Fruit fly (Drosophila melanogaster): Measurements from ENCODE around the gene CG5646.

CG5646 gene

DNA sequence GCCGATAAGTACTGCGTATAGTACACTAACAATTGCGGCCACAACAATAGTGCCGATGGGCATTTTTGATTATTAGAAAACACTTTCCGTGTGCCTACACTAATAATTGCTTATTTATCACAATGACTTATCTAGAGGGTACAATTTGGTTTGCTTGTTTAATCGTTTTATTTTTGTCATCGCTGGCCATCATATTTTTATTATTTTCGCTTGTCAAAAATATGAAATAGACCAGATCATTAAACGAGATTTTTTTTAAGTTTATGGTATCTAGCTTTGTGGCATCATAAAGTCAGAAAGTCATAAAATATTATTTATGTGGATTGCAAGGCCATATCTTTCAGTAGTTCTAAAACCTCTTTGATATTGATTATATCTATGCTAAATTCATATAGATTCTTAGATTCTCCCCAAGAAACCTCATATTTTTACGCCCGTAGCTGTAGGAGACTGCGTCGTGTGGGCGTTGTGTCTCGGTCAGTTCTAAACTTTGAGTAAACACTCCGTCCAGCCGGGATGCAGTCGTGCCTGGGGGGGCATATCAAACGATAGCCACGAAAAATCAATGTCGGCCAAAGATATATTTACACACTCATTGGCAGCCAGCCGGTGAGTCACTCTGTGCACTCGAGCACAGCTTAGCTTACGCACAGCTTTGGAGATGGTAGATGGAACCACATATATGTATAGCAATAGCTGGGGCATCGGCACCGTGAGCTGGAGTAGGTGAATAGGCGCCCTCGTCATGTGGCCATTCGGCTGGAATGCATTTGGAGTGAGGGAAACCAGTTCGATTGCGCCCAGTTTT, 43.7 kb upstream of the CG5646 start (continued):
- TF ChIP-seq CG2120 (GFP tag; optimal IDR thresholded peaks at IDR 0.05) (peak; percentile 57), ro (GFP tag; IDR thresholded peaks at IDR 0.05) (no peak), CG11085 (GFP tag; IDR thresholded peaks at IDR 0.05) (no peak), fu2 (GFP tag; optimal IDR thresholded peaks at IDR 0.05) (no peak), CG6683 (GFP tag; optimal IDR thresholded peaks at IDR 0.05) (no peak), kah (GFP tag; optimal IDR thresholded peaks at IDR 0.05) (no peak), pfk (GFP tag; optimal IDR thresholded peaks at IDR 0.05) (no peak), Lhr (GFP tag; optimal IDR thresholded peaks at IDR 0.05) (no peak), CG12391 (tag; optimal IDR thresholded peaks at IDR 0.05) (peak; percentile 32), pnt (GFP tag; optimal IDR thresholded peaks at IDR 0.05) (peak; percentile 11), Dref (GFP tag; IDR thresholded peaks at IDR 0.05) (no peak), lbe (GFP tag; optimal IDR thresholded peaks at IDR 0.05) (no peak), scrt (GFP tag; optimal IDR thresholded peaks at IDR 0.05) (no peak), CkIIα-i1 (GFP tag; IDR thresholded peaks at IDR 0.05) (no peak), MTF-1 (GFP tag; optimal IDR thresholded peaks at IDR 0.05; ENCODE audit: borderline replicate concordance) (no peak), CG1603 (tag; optimal IDR thresholded peaks at IDR 0.05) (no peak), p53 (GFP tag; optimal IDR thresholded peaks at IDR 0.05) (no peak), CG11723 (GFP tag; optimal IDR thresholded peaks at IDR 0.05) (no peak), br (optimal IDR thresholded peaks at IDR 0.05) (no peak), CG6765 (GFP tag; optimal IDR thresholded peaks at IDR 0.05) (peak; percentile 4), CG30020 (tag; optimal IDR thresholded peaks at IDR 0.05) (no peak), CG5245 (GFP tag; optimal IDR thresholded peaks at IDR 0.05) (no peak), Ravus (GFP tag; IDR thresholded peaks at IDR 0.05) (no peak), corto (GFP tag; optimal IDR thresholded peaks at IDR 0.05) (no peak), fru (optimal IDR thresholded peaks at IDR 0.05) (no peak), CG18599 (GFP tag; optimal IDR thresholded peaks at IDR 0.05) (peak; percentile 14), Mrtf (GFP tag; IDR thresholded peaks at IDR 0.05) (no peak), so (GFP tag; IDR thresholded peaks at IDR 0.05) (peak; percentile 45; the same call in 1 of the 3 replicates), B-H2 (GFP tag; optimal IDR thresholded peaks at IDR 0.05) (no peak), CG5180 (GFP tag; optimal IDR thresholded peaks at IDR 0.05) (no peak), HmgD (GFP tag; optimal IDR thresholded peaks at IDR 0.05) (no peak), toy (GFP tag; IDR thresholded peaks at IDR 0.05) (no peak), seq (GFP tag; IDR thresholded peaks at IDR 0.05) (no peak), jumu (GFP tag; optimal IDR thresholded peaks at IDR 0.05) (no peak), CG32532 (GFP tag; IDR thresholded peaks at IDR 0.05) (no peak), rib (GFP tag; IDR thresholded peaks at IDR 0.05) (no peak), dpn (GFP tag; optimal IDR thresholded peaks at IDR 0.05) (peak in 1 of 2 experiments; percentile 25), mam (GFP tag; optimal IDR thresholded peaks at IDR 0.05) (peak; percentile 19), CG11093 (GFP tag; IDR thresholded peaks at IDR 0.05) (no peak), CG12769 (tag; optimal IDR thresholded peaks at IDR 0.05) (no peak), YL-1 (GFP tag; optimal IDR thresholded peaks at IDR 0.05) (no peak), CG1233 (GFP tag; optimal IDR thresholded peaks at IDR 0.05) (no peak), gce (GFP tag; IDR thresholded peaks at IDR 0.05) (no peak), CG9932 (GFP tag; IDR thresholded peaks at IDR 0.05) (no peak), CG1024 (GFP tag; IDR thresholded peaks at IDR 0.05) (no peak), CG15269 (tag; optimal IDR thresholded peaks at IDR 0.05) (peak; percentile 28), H2.0 (GFP tag; IDR thresholded peaks at IDR 0.05) (no peak), tna (GFP tag; IDR thresholded peaks at IDR 0.05; ENCODE audit: partially characterized antibody) (no peak), slbo (GFP tag; IDR thresholded peaks at IDR 0.05) (no peak), MESR4 (GFP tag; optimal IDR thresholded peaks at IDR 0.05) (no peak), tgo (GFP tag; IDR thresholded peaks at IDR 0.05) (no peak)

Measured in whole organism, embryonic.